Fruit fly (Drosophila melanogaster) whole organism, embryonic: ENCODE measurements around the gene Bfc.

Source experiments
- Atf-2 ChIP-seq: fragments of 200-800 bp; sonication (Bioruptor generic); optimal IDR thresholded peaks from 2 replicates; lab custom pipeline; 2016; ENCODE audit warnings: missing biosample characterization, missing genetic modification characterization
- Atf6 ChIP-seq: fragments of 200-800 bp; sonication (Bioruptor generic); IDR thresholded peaks from 2 replicates; pipeline ENCODE4 v1.3.6; 2022; ENCODE audit warnings: missing biosample characterization, missing genetic modification characterization
- B-H1 ChIP-seq: fragments of 200-800 bp; sonication (Bioruptor generic); IDR thresholded peaks from 3 replicates; pipeline ENCODE4 v1.3.6; 2022; ENCODE audit warnings: missing biosample characterization, missing genetic modification characterization
- CG10565 ChIP-seq: fragments of 200-800 bp; sonication (Bioruptor generic); optimal IDR thresholded peaks from 3 replicates; lab custom pipeline; 2016; ENCODE audit warnings: missing biosample characterization, mild to moderate bottlenecking, missing genetic modification characterization
- CG12071 ChIP-seq: fragments of 200-800 bp; sonication (Bioruptor generic); optimal IDR thresholded peaks from 3 replicates; lab custom pipeline; 2018; ENCODE audit warnings: missing biosample characterization, mild to moderate bottlenecking, missing genetic modification characterization
- CG12299 ChIP-seq: fragments of 200-800 bp; sonication (Bioruptor generic); optimal IDR thresholded peaks from 2 replicates; lab custom pipeline; 2018; ENCODE audit warnings: missing biosample characterization, mild to moderate bottlenecking, missing genetic modification characterization
- CG13296 ChIP-seq: fragments of 200-800 bp; sonication (Bioruptor generic); optimal IDR thresholded peaks from 3 replicates; lab custom pipeline; 2018; ENCODE audit warnings: missing biosample characterization, mild to moderate bottlenecking, missing genetic modification characterization
- CG13624 ChIP-seq: fragments of 200-800 bp; sonication (Bioruptor generic); optimal IDR thresholded peaks from 2 replicates; lab custom pipeline; 2016; ENCODE audit warnings: missing biosample characterization, missing genetic modification characterization
- CG14441 ChIP-seq: fragments of 200-800 bp; sonication (Bioruptor generic); IDR thresholded peaks from 2 replicates; pipeline ENCODE4 v1.3.6; 2022; ENCODE audit warnings: missing biosample characterization, missing genetic modification characterization
- CG15514 ChIP-seq: fragments of 200-800 bp; sonication (Bioruptor generic); optimal IDR thresholded peaks from 3 replicates; lab custom pipeline; 2017; ENCODE audit warnings: missing biosample characterization, missing genetic modification characterization, mild to moderate bottlenecking, moderate library complexity, missing genetic modification reagents
- CG18011 ChIP-seq: fragments of 200-800 bp; sonication (Bioruptor generic); optimal IDR thresholded peaks from 2 replicates; lab custom pipeline; 2017; ENCODE audit warnings: missing biosample characterization, missing genetic modification characterization, mild to moderate bottlenecking, moderate library complexity, missing genotype
- CG18476 ChIP-seq: fragments of 200-800 bp; sonication (Bioruptor generic); optimal IDR thresholded peaks from 2 replicates; lab custom pipeline; 2016; ENCODE audit warnings: missing biosample characterization, mild to moderate bottlenecking, missing genetic modification characterization
- CG2116 ChIP-seq: fragments of 200-800 bp; sonication (Bioruptor generic); optimal IDR thresholded peaks from 3 replicates; lab custom pipeline; 2018; ENCODE audit warnings: missing biosample characterization, mild to moderate bottlenecking, missing genetic modification characterization
- CG2129 ChIP-seq: fragments of 200-800 bp; sonication (Bioruptor generic); IDR thresholded peaks from 2 replicates; pipeline ENCODE4 v1.3.6; 2022; ENCODE audit warnings: missing biosample characterization, missing genetic modification characterization; ENCODE audit not compliant: partially characterized antibody
- CG30403 ChIP-seq: fragments of 200-800 bp; sonication (Bioruptor generic); optimal IDR thresholded peaks from 3 replicates; lab custom pipeline; 2016; ENCODE audit warnings: missing biosample characterization, missing genetic modification characterization
- CG31365 ChIP-seq: fragments of 200-800 bp; sonication (Bioruptor generic); optimal IDR thresholded peaks from 2 replicates; lab custom pipeline; 2018; ENCODE audit warnings: missing biosample characterization, mild to moderate bottlenecking, missing genetic modification characterization
- CG3995 ChIP-seq: fragments of 200-800 bp; sonication (Bioruptor generic); optimal IDR thresholded peaks from 3 replicates; lab custom pipeline; 2016; ENCODE audit warnings: missing biosample characterization, missing genetic modification characterization
- CG4360 ChIP-seq: fragments of 200-800 bp; sonication (Bioruptor generic); IDR thresholded peaks from 2 replicates; pipeline ENCODE4 v1.3.6; 2022; ENCODE audit warnings: missing biosample characterization, missing genetic modification characterization
- CG4404 ChIP-seq: fragments of 200-800 bp; sonication (Bioruptor generic); IDR thresholded peaks from 2 replicates; pipeline ENCODE4 v1.3.6; 2022; ENCODE audit warnings: missing biosample characterization, missing genetic modification characterization
- CG6272 ChIP-seq: fragments of 200-800 bp; sonication (Bioruptor generic); IDR thresholded peaks from 2 replicates; pipeline ENCODE4 v1.3.6; 2022; ENCODE audit warnings: missing biosample characterization, missing genetic modification characterization
- CG6654 ChIP-seq: fragments of 200-800 bp; sonication (Bioruptor generic); optimal IDR thresholded peaks from 2 replicates; lab custom pipeline; 2017; ENCODE audit warnings: missing biosample characterization, mild to moderate bottlenecking, missing genetic modification characterization
- CG6689 ChIP-seq: fragments of 200-800 bp; sonication (Bioruptor generic); IDR thresholded peaks from 2 replicates; pipeline ENCODE4 v1.3.6; 2022; ENCODE audit warnings: missing biosample characterization, missing genetic modification characterization
- CG9437 ChIP-seq: fragments of 200-800 bp; sonication (Bioruptor generic); optimal IDR thresholded peaks from 2 replicates; lab custom pipeline; 2018; ENCODE audit warnings: missing biosample characterization, mild to moderate bottlenecking, missing genetic modification characterization
- CG9817 ChIP-seq: fragments of 200-800 bp; sonication (Bioruptor generic); optimal IDR thresholded peaks from 2 replicates; lab custom pipeline; 2018; ENCODE audit warnings: missing biosample characterization, mild to moderate bottlenecking, missing genetic modification characterization, moderate library complexity
- Chrac-16 ChIP-seq: fragments of 200-800 bp; sonication (Bioruptor generic); optimal IDR thresholded peaks from 3 replicates; lab custom pipeline; 2016; ENCODE audit warnings: missing biosample characterization, missing genetic modification characterization
- Fer2 ChIP-seq: fragments of 200-800 bp; sonication (Bioruptor generic); optimal IDR thresholded peaks from 2 replicates; lab custom pipeline; 2018; ENCODE audit warnings: missing biosample characterization, mild to moderate bottlenecking, missing genetic modification characterization, moderate library complexity
- HLH54F ChIP-seq: fragments of 200-800 bp; sonication (Bioruptor generic); optimal IDR thresholded peaks from 3 replicates; lab custom pipeline; 2016; ENCODE audit warnings: missing biosample characterization, missing genetic modification characterization
- Hr3 ChIP-seq: fragments of 200-800 bp; sonication (Bioruptor generic); optimal IDR thresholded peaks from 3 replicates; lab custom pipeline; 2016; ENCODE audit warnings: missing biosample characterization, missing genetic modification characterization
- Mes4 ChIP-seq: fragments of 200-800 bp; sonication (Bioruptor generic); optimal IDR thresholded peaks from 2 replicates; lab custom pipeline; 2016; ENCODE audit warnings: missing biosample characterization, missing genetic modification characterization
- Neu2 ChIP-seq: fragments of 200-800 bp; sonication (Bioruptor generic); optimal IDR thresholded peaks from 3 replicates; lab custom pipeline; 2016; ENCODE audit warnings: missing biosample characterization, missing genetic modification characterization, borderline replicate concordance
- Opbp ChIP-seq: fragments of 200-800 bp; sonication (Bioruptor generic); IDR thresholded peaks from 3 replicates; pipeline ENCODE4 v1.3.6; 2022; ENCODE audit warnings: missing biosample characterization, missing genetic modification characterization; ENCODE audit not compliant: partially characterized antibody
- ac ChIP-seq: fragments of 200-800 bp; sonication (Bioruptor generic); optimal IDR thresholded peaks from 3 replicates; lab custom pipeline; 2017; ENCODE audit warnings: missing biosample characterization, mild to moderate bottlenecking, missing genetic modification characterization
- crc ChIP-seq: fragments of 200-800 bp; sonication (Bioruptor generic); optimal IDR thresholded peaks from 2 replicates; lab custom pipeline; 2016; ENCODE audit warnings: missing biosample characterization, missing genetic modification characterization
- cwo ChIP-seq: fragments of 200-800 bp; sonication (Bioruptor generic); optimal IDR thresholded peaks from 3 replicates; lab custom pipeline; 2017; ENCODE audit warnings: missing biosample characterization, missing genetic modification characterization, mild to moderate bottlenecking, moderate library complexity, missing genetic modification reagents
- dmrt99B ChIP-seq: fragments of 200-800 bp; sonication (Bioruptor generic); optimal IDR thresholded peaks from 2 replicates; lab custom pipeline; 2018; ENCODE audit warnings: missing biosample characterization, mild to moderate bottlenecking, missing genetic modification characterization, moderate library complexity
- eyg ChIP-seq: fragments of 200-800 bp; sonication (Bioruptor generic); optimal IDR thresholded peaks from 3 replicates; lab custom pipeline; 2016; ENCODE audit warnings: missing biosample characterization, missing genetic modification characterization
- fd3F ChIP-seq: fragments of 200-800 bp; sonication (Bioruptor generic); optimal IDR thresholded peaks from 2 replicates; lab custom pipeline; 2018; ENCODE audit warnings: missing biosample characterization, mild to moderate bottlenecking, missing genetic modification characterization, moderate library complexity
- gcm2 ChIP-seq: fragments of 200-800 bp; sonication (Bioruptor generic); optimal IDR thresholded peaks from 2 replicates; lab custom pipeline; 2016; ENCODE audit warnings: missing biosample characterization, missing genetic modification characterization
- inv ChIP-seq: fragments of 200-800 bp; sonication (Bioruptor generic); IDR thresholded peaks from 2 replicates; pipeline ENCODE4 v1.3.6; 2022; ENCODE audit warnings: missing biosample characterization, missing genetic modification characterization; ENCODE audit not compliant: partially characterized antibody
- klu ChIP-seq: fragments of 200-800 bp; sonication (Bioruptor generic); IDR thresholded peaks from 2 replicates; pipeline ENCODE4 v1.3.6; 2022; ENCODE audit warnings: missing biosample characterization, missing genetic modification characterization
- mam ChIP-seq: fragments of 200-800 bp; sonication (Bioruptor generic); optimal IDR thresholded peaks from 3 replicates; lab custom pipeline; 2016; ENCODE audit warnings: missing biosample characterization, missing genetic modification characterization
- mirr ChIP-seq: fragments of 200-800 bp; sonication (Bioruptor generic); optimal IDR thresholded peaks from 3 replicates; lab custom pipeline; 2018; ENCODE audit warnings: missing biosample characterization, mild to moderate bottlenecking, missing genetic modification characterization
- odd ChIP-seq: fragments of 200-800 bp; sonication (Bioruptor generic); optimal IDR thresholded peaks from 2 replicates; lab custom pipeline; 2017; ENCODE audit warnings: missing biosample characterization, mild to moderate bottlenecking, missing genetic modification characterization
- sob ChIP-seq: fragments of 200-800 bp; sonication (Bioruptor generic); IDR thresholded peaks from 2 replicates; pipeline ENCODE4 v1.3.6; 2022; ENCODE audit warnings: missing biosample characterization, missing genetic modification characterization
- stwl ChIP-seq: fragments of 200-800 bp; sonication (Bioruptor generic); optimal IDR thresholded peaks from 3 replicates; lab custom pipeline; 2018; ENCODE audit warnings: missing biosample characterization, mild to moderate bottlenecking, missing genetic modification characterization, moderate library complexity
- tio ChIP-seq: fragments of 200-800 bp; sonication (Bioruptor generic); optimal IDR thresholded peaks from 2 replicates; lab custom pipeline; 2017; ENCODE audit warnings: missing biosample characterization, missing genetic modification characterization, inconsistent platforms
- trh ChIP-seq: fragments of 200-800 bp; sonication (Bioruptor generic); optimal IDR thresholded peaks from 2 replicates; lab custom pipeline; 2016; ENCODE audit warnings: missing biosample characterization, missing genetic modification characterization
- twi ChIP-seq: fragments of 200-800 bp; optimal IDR thresholded peaks from 2 replicates; lab custom pipeline; 2019; ENCODE audit warnings: missing biosample characterization, mild to moderate bottlenecking, missing genetic modification characterization, moderate library complexity
- zen ChIP-seq: fragments of 200-800 bp; sonication (Bioruptor generic); optimal IDR thresholded peaks from 3 replicates; lab custom pipeline; 2018; ENCODE audit warnings: missing biosample characterization, mild to moderate bottlenecking, missing genetic modification characterization, moderate library complexity
- zfh2 ChIP-seq: fragments of 200-800 bp; sonication (Bioruptor generic); optimal IDR thresholded peaks from 2 replicates; lab custom pipeline; 2016; ENCODE audit warnings: missing biosample characterization, missing genetic modification characterization

Bfc gene

DNA sequence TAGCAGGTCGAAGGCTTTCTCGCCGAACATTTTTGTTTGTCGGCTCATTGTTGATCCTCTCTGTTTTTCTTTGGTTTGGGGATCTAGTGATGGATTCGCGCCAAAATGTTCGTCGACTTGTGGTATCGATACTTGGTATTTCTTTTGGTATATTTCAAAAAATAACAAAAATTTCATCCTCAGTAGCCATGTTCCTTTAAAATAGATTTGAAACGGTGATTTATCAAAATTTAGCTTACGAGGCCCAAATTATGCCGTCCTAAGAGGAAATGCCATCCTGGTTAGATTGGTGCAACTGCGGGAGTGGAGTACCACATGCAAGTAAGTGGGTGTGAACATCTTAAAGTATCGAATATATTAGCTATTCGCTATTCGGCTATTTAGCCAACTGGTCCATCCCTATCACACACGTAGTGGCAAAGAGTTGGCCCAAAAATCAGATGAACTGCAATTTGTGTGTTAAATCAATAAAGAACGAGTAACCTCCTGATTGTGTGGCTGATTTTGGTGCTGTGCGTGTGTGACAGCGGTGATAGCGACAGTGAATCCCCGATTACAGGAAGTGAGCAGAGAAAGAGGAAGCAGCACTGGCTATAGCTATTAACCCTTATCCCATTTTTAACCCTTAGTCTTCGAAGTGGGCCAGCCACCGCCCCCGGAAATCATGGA, 2.7 kb upstream of the Bfc start, which contains the start of the genes Psf1 and Sac1 (continued):
- TF ChIP-seq CG15514 (GFP tag; lab: Kevin White, UChicago): peak; percentile 56
- TF ChIP-seq tio (GFP tag; lab: Kevin White, UChicago): no peak
- no peak for TF ChIP-seq B-H1 (GFP tag; lab: Robert Waterston, UW)
- no peak for TF ChIP-seq CG12299 (tag; lab: Kevin White, UChicago)
- no peak; the same call in 1 of the 2 replicates for TF ChIP-seq klu (GFP tag; lab: Robert Waterston, UW)
- TF ChIP-seq CG3995: peak; percentile 88
- no peak for TF ChIP-seq ac (GFP tag; lab: Kevin White, UChicago)
- TF ChIP-seq CG2116 (GFP tag; lab: Kevin White, UChicago): peak; percentile 61
- TF ChIP-seq CG6272 (GFP tag; lab: Robert Waterston, UW): peak; percentile 49; the same call in 1 of the 2 replicates
- peak; percentile 4 for TF ChIP-seq CG13296 (GFP tag; lab: Kevin White, UChicago)
- no peak for TF ChIP-seq dmrt99B (tag; lab: Kevin White, UChicago)
- no peak for TF ChIP-seq twi (tag; lab: Kevin White, UChicago)
- TF ChIP-seq Atf-2 (GFP tag; lab: Kevin White, UChicago): peak; percentile 28
- TF ChIP-seq CG9817 (tag; lab: Kevin White, UChicago): peak; percentile 57
- TF ChIP-seq stwl (tag; lab: Kevin White, UChicago): peak; percentile 42
- TF ChIP-seq CG9437 (GFP tag; lab: Kevin White, UChicago): peak; percentile 50
- peak; percentile 13; the same call in 1 of the 2 replicates for TF ChIP-seq CG14441
- TF ChIP-seq zfh2 (GFP tag; lab: Kevin White, UChicago): peak; percentile 67
- TF ChIP-seq Mes4 (GFP tag; lab: Kevin White, UChicago): peak; percentile 35
- peak; percentile 80 for TF ChIP-seq CG2129
- no peak; the same call in 1 of the 2 replicates for TF ChIP-seq CG4404
- TF ChIP-seq sob (GFP tag; lab: Robert Waterston, UW): no peak; the same call in 1 of the 2 replicates
- TF ChIP-seq trh (GFP tag; lab: Kevin White, UChicago): no peak
- TF ChIP-seq CG13624 (GFP tag; lab: Kevin White, UChicago): peak; percentile 73
- no peak for TF ChIP-seq CG10565 (GFP tag; lab: Kevin White, UChicago)
- peak; percentile 85 for TF ChIP-seq inv (GFP tag; lab: Robert Waterston, UW)
- TF ChIP-seq eyg: peak; percentile 7
- no peak for TF ChIP-seq cwo (GFP tag; lab: Kevin White, UChicago)
- TF ChIP-seq CG6654 (GFP tag; lab: Kevin White, UChicago): no peak
- TF ChIP-seq odd (GFP tag; lab: Kevin White, UChicago): no peak
- TF ChIP-seq CG6689 (GFP tag; lab: Robert Waterston, UW): peak; percentile 41; the same call in 1 of the 2 replicates
- no peak for TF ChIP-seq CG31365 (tag; lab: Kevin White, UChicago)
- TF ChIP-seq CG30403 (GFP tag; lab: Kevin White, UChicago): peak; percentile 64
- no peak for TF ChIP-seq CG18011 (GFP tag; lab: Kevin White, UChicago)
- no peak for TF ChIP-seq gcm2 (GFP tag; lab: Kevin White, UChicago)
- peak; percentile 65 for TF ChIP-seq HLH54F
- TF ChIP-seq Chrac-16: peak; percentile 51
- TF ChIP-seq CG18476 (GFP tag; lab: Kevin White, UChicago): no peak
- TF ChIP-seq zen: peak; percentile 22
- TF ChIP-seq fd3F (GFP tag; lab: Kevin White, UChicago): no peak
- TF ChIP-seq Neu2 (GFP tag; lab: Kevin White, UChicago): no peak
- no peak for TF ChIP-seq CG4360
- TF ChIP-seq Fer2 (tag; lab: Kevin White, UChicago): no peak
- no peak for TF ChIP-seq CG12071 (GFP tag; lab: Kevin White, UChicago)
- TF ChIP-seq mirr: no peak
- TF ChIP-seq crc: peak; percentile 7
- peak; percentile 68 for TF ChIP-seq mam (GFP tag; lab: Kevin White, UChicago)
- TF ChIP-seq Hr3 (GFP tag; lab: Kevin White, UChicago): peak; percentile 21
- TF ChIP-seq Opbp (GFP tag; lab: Robert Waterston, UW): peak; percentile 73
- TF ChIP-seq Atf6: no peak
